Fruit fly (Drosophila melanogaster): Measurements from ENCODE around the gene Tsp26A.

dm6 chr2L:5956153-5956552 is 43.9 kb upstream of the Tsp26A start, which contains the start of gene CG13999:
- TF ChIP-seq brk (GFP tag; optimal IDR thresholded peaks at IDR 0.05) = no peak
- TF ChIP-seq jim (GFP tag; optimal IDR thresholded peaks at IDR 0.05) = no peak

Measured in whole organism, wandering third instar larva.